Fruit fly (Drosophila melanogaster): ENCODE data around the gene Cox10.
A peak's percentile ranks its signal among the peaks of the same experiment; 100 is the strongest.

Cox10 gene

DNA sequence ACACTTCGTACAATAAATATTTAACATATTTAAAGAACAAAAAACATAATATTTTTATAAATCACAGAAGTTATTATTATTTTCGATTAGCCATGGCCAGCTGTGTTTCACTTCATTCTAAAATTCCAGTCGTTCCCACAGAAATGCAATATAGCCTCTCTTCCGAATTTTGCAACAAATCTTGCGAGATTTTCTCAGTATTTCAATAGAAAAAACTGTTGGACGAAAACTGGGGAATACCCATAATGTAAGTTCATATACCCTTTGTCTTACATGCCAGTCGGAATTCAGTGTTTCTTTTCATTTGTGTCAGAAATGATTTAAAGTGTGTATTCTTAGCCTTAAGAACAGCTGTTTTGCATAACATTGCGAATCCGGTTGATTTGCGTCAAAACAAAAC lies 25.2 kb downstream of the Cox10 start, which contains the start of the genes CtsL4 and ClpP (continued):
- no peak for TF ChIP-seq HLH4C (GFP tag; IDR thresholded peaks at IDR 0.05; ENCODE audit: partially characterized antibody)
- TF ChIP-seq PHDP (tag; optimal IDR thresholded peaks at IDR 0.05), result no peak
- TF ChIP-seq CG8089 (GFP tag; optimal IDR thresholded peaks at IDR 0.05), result peak; percentile 17
- peak; percentile 32 for TF ChIP-seq her (GFP tag; optimal IDR thresholded peaks at IDR 0.05)
- TF ChIP-seq CG4424 (GFP tag; optimal IDR thresholded peaks at IDR 0.05), result peak; percentile 35
- TF ChIP-seq CG5180 (GFP tag; optimal IDR thresholded peaks at IDR 0.05), result no peak
- no peak for TF ChIP-seq Hand (GFP tag; optimal IDR thresholded peaks at IDR 0.05)
- TF ChIP-seq Sin3A (optimal IDR thresholded peaks at IDR 0.05), result no peak
- no peak for TF ChIP-seq HLHmδ (GFP tag; optimal IDR thresholded peaks at IDR 0.05)
- peak; percentile 95 for TF ChIP-seq CG1024 (GFP tag; IDR thresholded peaks at IDR 0.05)
- no peak for TF ChIP-seq lmd (GFP tag; IDR thresholded peaks at IDR 0.05)
- TF ChIP-seq lbe (GFP tag; optimal IDR thresholded peaks at IDR 0.05), result no peak
- TF ChIP-seq ase (GFP tag; IDR thresholded peaks at IDR 0.05), result peak; percentile 26; the same call in 1 of the 3 replicates
- no peak for TF ChIP-seq z (GFP tag; IDR thresholded peaks at IDR 0.05)
- TF ChIP-seq Camta (GFP tag; optimal IDR thresholded peaks at IDR 0.05), result peak; percentile 4
- TF ChIP-seq CG7928 (GFP tag; optimal IDR thresholded peaks at IDR 0.05), result no peak
- TF ChIP-seq CG11093 (GFP tag; IDR thresholded peaks at IDR 0.05), result no peak
- no peak for TF ChIP-seq tna (GFP tag; IDR thresholded peaks at IDR 0.05; ENCODE audit: partially characterized antibody)
- TF ChIP-seq Nf-YB (GFP tag; optimal IDR thresholded peaks at IDR 0.05), result peak; percentile 51
- TF ChIP-seq ham (GFP tag; IDR thresholded peaks at IDR 0.05), result no peak
- no peak for TF ChIP-seq Ets65A (GFP tag)
- TF ChIP-seq Usf (GFP tag; optimal IDR thresholded peaks at IDR 0.05), result no peak
- TF ChIP-seq pros (GFP tag; optimal IDR thresholded peaks at IDR 0.05), result peak; percentile 86
- TF ChIP-seq CG17328 (GFP tag; IDR thresholded peaks at IDR 0.05), result 0 out of 2 replicates have a peak, but pooled peaks have one; percentile 27
- no peak for TF ChIP-seq Side (GFP tag; optimal IDR thresholded peaks at IDR 0.05)
- peak; percentile 32 for TF ChIP-seq CG10267 (tag; optimal IDR thresholded peaks at IDR 0.05)
- no peak for TF ChIP-seq Mes4 (GFP tag; optimal IDR thresholded peaks at IDR 0.05)
- TF ChIP-seq peb (GFP tag; IDR thresholded peaks at IDR 0.05), result no peak
- no peak for TF ChIP-seq Sox100B (GFP tag; optimal IDR thresholded peaks at IDR 0.05)
- no peak for TF ChIP-seq en (GFP tag; optimal IDR thresholded peaks at IDR 0.05)
- TF ChIP-seq ab (GFP tag; optimal IDR thresholded peaks at IDR 0.05), result no peak
- no peak for TF ChIP-seq gce (GFP tag; IDR thresholded peaks at IDR 0.05)
- no peak for TF ChIP-seq nau (GFP tag; optimal IDR thresholded peaks at IDR 0.05)
- TF ChIP-seq Nf-YC (tag; optimal IDR thresholded peaks at IDR 0.05), result peak; percentile 49
- TF ChIP-seq otp (GFP tag; IDR thresholded peaks at IDR 0.05), result no peak
- TF ChIP-seq CG6683 (GFP tag; optimal IDR thresholded peaks at IDR 0.05), result no peak
- no peak for TF ChIP-seq esg (GFP tag; conservative IDR thresholded peaks at IDR 0.05)
- TF ChIP-seq chm (GFP tag; IDR thresholded peaks at IDR 0.05), result peak; percentile 64; the same call in 1 of the 2 replicates
- no peak for TF ChIP-seq CG16813 (GFP tag; IDR thresholded peaks at IDR 0.05; ENCODE audit: partially characterized antibody)
- no peak for TF ChIP-seq CG7987 (GFP tag; optimal IDR thresholded peaks at IDR 0.05)
- peak; percentile 46 for TF ChIP-seq Abd-B (GFP tag; optimal IDR thresholded peaks at IDR 0.05)
- no peak for TF ChIP-seq gro (GFP tag; optimal IDR thresholded peaks at IDR 0.05)
- TF ChIP-seq phol (tag; optimal IDR thresholded peaks at IDR 0.05), result peak; percentile 60
- TF ChIP-seq Hmr (GFP tag; optimal IDR thresholded peaks at IDR 0.05), result no peak
- TF ChIP-seq Xbp1 (GFP tag; optimal IDR thresholded peaks at IDR 0.05), result peak; percentile 71
- TF ChIP-seq Lpt (GFP tag; optimal IDR thresholded peaks at IDR 0.05), result no peak
- TF ChIP-seq repo (GFP tag; optimal IDR thresholded peaks at IDR 0.05), result no peak
- no peak for TF ChIP-seq CG1832 (GFP tag; optimal IDR thresholded peaks at IDR 0.05)
- TF ChIP-seq inv (GFP tag; IDR thresholded peaks at IDR 0.05; ENCODE audit: partially characterized antibody), result no peak
- TF ChIP-seq CG2202 (tag; optimal IDR thresholded peaks at IDR 0.05), result no peak
- no peak for TF ChIP-seq ATbp (GFP tag; optimal IDR thresholded peaks at IDR 0.05)
- TF ChIP-seq dmrt99B (tag; optimal IDR thresholded peaks at IDR 0.05), result no peak

Measured in whole organism, embryonic.